Worm (Caenorhabditis elegans): ENCODE data around the gene twk-48.

twk-48 gene

DNA sequence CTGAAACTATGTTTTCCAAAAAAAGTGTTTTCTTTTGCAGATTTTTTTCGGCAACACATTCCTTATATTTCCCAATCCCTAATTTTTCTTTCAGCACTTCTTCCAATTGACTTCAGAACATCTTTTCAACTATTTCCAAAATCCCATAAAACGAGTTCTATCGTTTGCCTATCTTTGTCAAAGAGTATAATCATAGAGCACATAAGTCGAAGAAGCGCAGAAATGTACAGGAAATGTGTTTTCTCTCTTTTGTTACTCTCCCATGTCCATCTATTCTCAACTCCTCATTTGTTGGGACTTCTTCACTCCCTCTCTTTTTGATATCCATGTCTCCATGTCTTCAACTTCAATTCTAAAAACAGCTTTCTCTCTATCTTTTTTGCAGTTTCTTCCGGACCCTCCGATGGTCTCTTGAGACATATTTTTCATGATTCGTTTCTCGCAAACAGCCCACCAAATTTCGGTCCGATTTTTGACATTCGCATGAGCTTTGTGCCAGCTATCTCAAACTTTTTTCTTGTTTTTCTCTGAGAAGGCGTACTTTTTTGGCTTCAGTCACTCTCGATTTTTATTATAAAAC lies at the start of gene twk-48:
twk-48 (plus strand) TSS at position 530 of the 580 bp plus-strand sequence.
- TF ChIP-seq hmg-1.2 (GFP tag; IDR thresholded peaks at IDR 0.05) (0 out of 2 replicates have a peak, but pooled peaks have one; percentile 10), C17E4.6 (GFP tag; IDR thresholded peaks at IDR 0.05) (no peak), repo-1 (tag; optimal IDR thresholded peaks at IDR 0.05) (no peak), egl-18 (GFP tag; IDR thresholded peaks at IDR 0.05) (no peak)

DNA sequence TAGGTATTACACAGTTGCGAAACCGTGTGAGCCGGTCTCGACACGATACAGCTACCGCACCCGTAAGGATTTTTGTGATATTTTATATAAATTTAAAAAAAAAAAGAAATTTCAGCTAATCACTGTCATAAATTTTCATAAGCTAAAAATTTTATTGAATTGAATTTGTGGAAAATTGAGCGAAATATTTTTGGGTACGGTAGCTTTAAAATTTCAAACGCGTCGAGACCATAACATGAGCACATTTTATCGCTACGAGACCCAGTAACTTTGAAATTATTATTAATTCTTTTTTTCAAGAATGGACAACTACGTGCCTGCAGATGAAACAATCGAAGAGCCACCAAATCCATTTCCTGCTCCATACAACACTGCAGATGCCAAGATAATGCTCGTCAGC lies 47.4 kb upstream of the twk-48 start, which contains the start of gene ZK632.14:
ZK632.14 (plus strand) TSS at position 301 of the 400 bp plus-strand sequence.
- no peak for TF ChIP-seq F22D6.2 (tag; optimal IDR thresholded peaks at IDR 0.05)
- TF ChIP-seq D2030.7 (GFP tag; IDR thresholded peaks at IDR 0.05), result no peak

DNA sequence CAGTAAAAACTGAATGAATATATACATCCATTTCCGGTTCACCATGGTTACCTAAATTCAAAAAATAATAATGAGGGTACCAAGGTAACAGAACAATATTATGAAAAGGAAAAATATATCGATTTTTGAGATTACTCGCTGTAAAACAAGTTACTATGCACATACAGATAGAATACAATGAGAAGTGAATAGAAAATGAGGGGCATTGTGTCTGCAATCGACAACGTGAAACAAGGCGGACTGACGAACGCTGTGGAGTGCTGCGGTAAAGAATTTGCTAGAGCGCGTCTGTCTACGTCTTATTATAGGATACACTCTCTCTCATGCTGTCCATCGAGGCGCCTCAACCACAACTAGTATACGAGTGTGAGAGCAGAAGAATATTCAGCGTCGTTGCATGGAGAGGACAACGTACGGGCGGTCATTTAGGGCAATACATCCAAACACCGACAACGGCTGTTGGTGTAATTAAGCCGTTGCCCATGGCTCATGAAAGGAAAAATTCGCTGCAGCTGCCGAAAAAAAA lies 43.4 kb upstream of the twk-48 start, which contains the start of gene cnx-1:
cnx-1 (minus strand) TSS at position 51 of the 526 bp plus-strand sequence.
- TF ChIP-seq Y53F4B.3 (GFP tag; IDR thresholded peaks at IDR 0.05) (no peak), rcor-1 (GFP tag; IDR thresholded peaks at IDR 0.05) (0 out of 2 replicates have a peak, but pooled peaks have one; percentile 35), nhr-80 (tag; optimal IDR thresholded peaks at IDR 0.05) (peak; percentile 2), dox-1 (GFP tag; IDR thresholded peaks at IDR 0.05) (peak; percentile 8; the same call in 1 of the 2 replicates), lin-40 (tag; optimal IDR thresholded peaks at IDR 0.05) (no peak), B0261.1 (tag; optimal IDR thresholded peaks at IDR 0.05) (no peak), hmg-1.2 (GFP tag; IDR thresholded peaks at IDR 0.05) (peak; percentile 37; the same call in 1 of the 2 replicates), ekl-4 (GFP tag; IDR thresholded peaks at IDR 0.05) (no peak), dpff-1 (tag; optimal IDR thresholded peaks at IDR 0.05) (no peak), Y95B8A.8 (GFP tag; IDR thresholded peaks at IDR 0.05) (no peak), cebp-1 (GFP tag; IDR thresholded peaks at IDR 0.05) (no peak), cebp-1 (tag; optimal IDR thresholded peaks at IDR 0.05) (peak; percentile 25), ztf-6 (GFP tag; IDR thresholded peaks at IDR 0.05) (no peak), F57C9.4 (tag; optimal IDR thresholded peaks at IDR 0.05) (no peak), pbrm-1 (GFP tag; IDR thresholded peaks at IDR 0.05) (peak; percentile 42; the same call in 1 of the 2 replicates), snpc-4 (GFP tag; optimal IDR thresholded peaks at IDR 0.05) (no peak), snpc-4 (tag; optimal IDR thresholded peaks at IDR 0.05) (no peak), ceh-79 (tag; optimal IDR thresholded peaks at IDR 0.05) (no peak), B0035.1 (tag; optimal IDR thresholded peaks at IDR 0.05) (no peak), tlf-1 (GFP tag; optimal IDR thresholded peaks at IDR 0.05) (no peak), ceh-100 (GFP tag; IDR thresholded peaks at IDR 0.05) (no peak), Y53G8AR.9 (GFP tag; conservative IDR thresholded peaks at IDR 0.05) (0 out of 2 replicates have a peak, but pooled peaks have one; percentile 15), nhr-90 (tag; optimal IDR thresholded peaks at IDR 0.05) (no peak), zim-3 (tag; optimal IDR thresholded peaks at IDR 0.05) (no peak), F49E8.2 (tag; optimal IDR thresholded peaks at IDR 0.05; ENCODE audit: insufficient read depth) (no peak), zfh-2 (GFP tag; conservative IDR thresholded peaks at IDR 0.05) (no peak), let-607 (tag; optimal IDR thresholded peaks at IDR 0.05) (no peak), egrh-3 (GFP tag; IDR thresholded peaks at IDR 0.05) (no peak)

DNA sequence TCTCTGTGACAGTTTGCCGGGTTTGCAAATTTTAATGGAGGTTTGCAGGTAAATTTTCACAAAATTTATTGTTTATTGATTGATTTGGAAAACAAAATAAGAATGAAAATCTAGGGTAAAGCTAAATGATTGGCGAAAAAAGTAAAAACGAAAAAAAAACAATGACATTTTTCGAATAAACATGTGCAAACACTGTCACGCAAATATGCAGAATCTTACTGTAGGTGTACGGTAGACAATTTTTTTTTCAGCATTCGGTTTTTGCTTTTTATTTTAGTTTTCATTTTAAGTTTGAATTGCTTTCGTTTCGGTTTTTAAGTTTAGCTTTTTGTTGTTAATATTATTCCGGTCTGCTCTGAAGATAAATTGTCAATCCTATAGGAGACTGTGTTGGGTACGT lies 42.6 kb upstream of the twk-48 start:
- TF ChIP-seq lsl-1 (GFP tag; optimal IDR thresholded peaks at IDR 0.05), result peak; percentile 93
- TF ChIP-seq efl-1 (GFP tag; optimal IDR thresholded peaks at IDR 0.05), result peak; percentile 35
- no peak for TF ChIP-seq sdz-38 (tag; optimal IDR thresholded peaks at IDR 0.05)
- peak; percentile 31 for TF ChIP-seq F33H1.4 (GFP tag; IDR thresholded peaks at IDR 0.05)
- peak; percentile 30; the same call in 1 of the 2 replicates for TF ChIP-seq dox-1 (GFP tag; IDR thresholded peaks at IDR 0.05)
- TF ChIP-seq F49E8.2 (tag; optimal IDR thresholded peaks at IDR 0.05; ENCODE audit: insufficient read depth), result peak; percentile 26
- TF ChIP-seq athp-1 (tag; optimal IDR thresholded peaks at IDR 0.05), result no peak
- TF ChIP-seq lin-54 (GFP tag; optimal IDR thresholded peaks at IDR 0.05), result peak; percentile 45
- peak; percentile 60 for TF ChIP-seq madf-6 (GFP tag; IDR thresholded peaks at IDR 0.05)
- TF ChIP-seq sea-2 (GFP tag; IDR thresholded peaks at IDR 0.05), result no peak
- peak; percentile 1 for TF ChIP-seq snpc-3.4 (tag; optimal IDR thresholded peaks at IDR 0.05)
- TF ChIP-seq madf-8 (GFP tag; conservative IDR thresholded peaks at IDR 0.05), result 0 out of 2 replicates have a peak, but pooled peaks have one; percentile 24
- TF ChIP-seq ztf-6 (GFP tag; IDR thresholded peaks at IDR 0.05), result no peak
